Fruit fly (Drosophila melanogaster): ENCODE data around the gene GstD9.

The GstD9 gene

DNA sequence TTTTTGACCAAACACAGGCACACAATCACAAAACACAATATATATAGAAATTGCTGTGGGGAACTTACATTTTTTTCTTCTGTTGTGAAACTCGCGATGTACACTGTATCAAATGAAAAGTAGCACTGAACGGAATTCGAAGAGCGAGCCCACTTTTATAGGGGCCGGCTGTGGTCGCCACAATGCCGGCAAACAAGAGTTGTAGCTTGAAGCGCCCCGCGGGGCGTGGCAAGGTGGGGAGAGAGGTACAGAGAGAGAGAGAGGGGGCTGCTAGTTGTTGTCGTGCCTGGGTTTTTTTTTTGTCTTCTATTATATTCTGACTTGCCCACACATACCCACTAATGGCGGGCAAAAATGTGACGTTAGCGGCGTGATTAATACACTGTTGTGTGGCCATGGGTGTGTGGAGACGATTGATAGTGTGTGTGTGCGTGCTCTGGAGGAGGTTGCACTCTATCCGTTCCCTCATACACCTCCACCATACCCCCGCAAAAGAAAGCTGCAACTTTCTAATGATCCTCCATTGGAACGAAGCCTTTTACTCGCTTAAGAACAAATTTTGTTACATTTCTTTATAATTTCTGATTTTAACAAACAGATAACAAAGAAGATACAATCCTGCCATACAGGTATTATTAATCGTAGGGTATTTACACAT lies 1.9 kb upstream of the GstD9 start, which contains the start of gene GstD1 (continued):
- no peak for TF ChIP-seq CG17802 (tag; optimal IDR thresholded peaks at IDR 0.05)
- TF ChIP-seq CG13123 (GFP tag; optimal IDR thresholded peaks at IDR 0.05): no peak
- peak; percentile 52 for TF ChIP-seq CG7928 (GFP tag; optimal IDR thresholded peaks at IDR 0.05)
- TF ChIP-seq Dp (GFP tag; optimal IDR thresholded peaks at IDR 0.05): no peak
- peak; percentile 15 for TF ChIP-seq schlank (tag; optimal IDR thresholded peaks at IDR 0.05)
- no peak for TF ChIP-seq zfh1 (GFP tag; IDR thresholded peaks at IDR 0.05)
- TF ChIP-seq Myb (GFP tag; optimal IDR thresholded peaks at IDR 0.05): peak; percentile 4
- TF ChIP-seq sens-2 (GFP tag; IDR thresholded peaks at IDR 0.05): no peak
- no peak for TF ChIP-seq CG16815 (GFP tag; optimal IDR thresholded peaks at IDR 0.05)
- TF ChIP-seq Drgx (GFP tag; IDR thresholded peaks at IDR 0.05): peak; percentile 78
- TF ChIP-seq CG9817 (tag; optimal IDR thresholded peaks at IDR 0.05): peak; percentile 30
- TF ChIP-seq D19A (tag; optimal IDR thresholded peaks at IDR 0.05): peak; percentile 98
- TF ChIP-seq Doc3 (GFP tag; IDR thresholded peaks at IDR 0.05; ENCODE audit: partially characterized antibody): no peak
- TF ChIP-seq CG14965 (GFP tag; optimal IDR thresholded peaks at IDR 0.05; ENCODE audit: borderline replicate concordance): no peak
- TF ChIP-seq Nf-YA (GFP tag; IDR thresholded peaks at IDR 0.05): no peak
- TF ChIP-seq lbe (GFP tag; optimal IDR thresholded peaks at IDR 0.05): no peak
- TF ChIP-seq nom (GFP tag; optimal IDR thresholded peaks at IDR 0.05): peak; percentile 52
- TF ChIP-seq dpn (GFP tag; optimal IDR thresholded peaks at IDR 0.05): no peak
- peak; percentile 17; the same call in 1 of the 2 replicates for TF ChIP-seq CG31224 (GFP tag; IDR thresholded peaks at IDR 0.05)
- TF ChIP-seq nmo (GFP tag; optimal IDR thresholded peaks at IDR 0.05): peak; percentile 54
- no peak for TF ChIP-seq pnt (GFP tag; optimal IDR thresholded peaks at IDR 0.05)
- TF ChIP-seq CG9797 (GFP tag; optimal IDR thresholded peaks at IDR 0.05): no peak
- TF ChIP-seq sr (GFP tag; IDR thresholded peaks at IDR 0.05): no peak; the same call in 1 of the 3 replicates
- peak; percentile 19 for TF ChIP-seq pho (GFP tag; optimal IDR thresholded peaks at IDR 0.05)
- TF ChIP-seq Hr51 (GFP tag; optimal IDR thresholded peaks at IDR 0.05): peak in 1 of 2 experiments; percentile 41
- TF ChIP-seq Dad (GFP tag; optimal IDR thresholded peaks at IDR 0.05): no peak
- peak; percentile 66 for TF ChIP-seq ERR (GFP tag; optimal IDR thresholded peaks at IDR 0.05)
- peak; percentile 52; the same call in 1 of the 2 replicates for TF ChIP-seq stc (GFP tag; IDR thresholded peaks at IDR 0.05)
- TF ChIP-seq CG5245 (GFP tag; optimal IDR thresholded peaks at IDR 0.05): no peak
- TF ChIP-seq cas (GFP tag; IDR thresholded peaks at IDR 0.05): 0 out of 2 replicates have a peak, but pooled peaks have one; percentile 27
- TF ChIP-seq Bdp1 (GFP tag; optimal IDR thresholded peaks at IDR 0.05): no peak
- TF ChIP-seq gcm (GFP tag; optimal IDR thresholded peaks at IDR 0.05): peak; percentile 33
- TF ChIP-seq Max (GFP tag; optimal IDR thresholded peaks at IDR 0.05): peak; percentile 44
- no peak for TF ChIP-seq HLH54F (GFP tag; optimal IDR thresholded peaks at IDR 0.05)
- peak; percentile 75 for TF ChIP-seq CG2120 (GFP tag; optimal IDR thresholded peaks at IDR 0.05)
- no peak for TF ChIP-seq usp (GFP tag; optimal IDR thresholded peaks at IDR 0.05)
- no peak for TF ChIP-seq D (optimal IDR thresholded peaks at IDR 0.05)
- TF ChIP-seq D (GFP tag; optimal IDR thresholded peaks at IDR 0.05): no peak
- TF ChIP-seq CG17328 (GFP tag; IDR thresholded peaks at IDR 0.05): no peak
- no peak for TF ChIP-seq CG4617 (GFP tag; optimal IDR thresholded peaks at IDR 0.05; ENCODE audit: borderline replicate concordance)
- TF ChIP-seq GATAe (GFP tag; conservative IDR thresholded peaks at IDR 0.05): no peak
- no peak for TF ChIP-seq CG2202 (tag; optimal IDR thresholded peaks at IDR 0.05)
- no peak for TF ChIP-seq Sin3A (optimal IDR thresholded peaks at IDR 0.05)
- TF ChIP-seq CG1529 (GFP tag; optimal IDR thresholded peaks at IDR 0.05): no peak
- TF ChIP-seq nau (GFP tag; optimal IDR thresholded peaks at IDR 0.05): peak; percentile 6
- TF ChIP-seq CG11456 (GFP tag; IDR thresholded peaks at IDR 0.05): no peak
- TF ChIP-seq row (GFP tag; IDR thresholded peaks at IDR 0.05): peak; percentile 64
- TF ChIP-seq CG7963 (GFP tag; IDR thresholded peaks at IDR 0.05; ENCODE audit: partially characterized antibody): peak; percentile 45; the same call in 1 of the 3 replicates
- TF ChIP-seq CG12744 (GFP tag; optimal IDR thresholded peaks at IDR 0.05): no peak
- peak; percentile 53 for TF ChIP-seq CG34376 (GFP tag; optimal IDR thresholded peaks at IDR 0.05)
- no peak for TF ChIP-seq pita (GFP tag; optimal IDR thresholded peaks at IDR 0.05)
